Worm (Caenorhabditis elegans): Measurements from ENCODE around the gene gcc-1.

gcc-1 gene

DNA sequence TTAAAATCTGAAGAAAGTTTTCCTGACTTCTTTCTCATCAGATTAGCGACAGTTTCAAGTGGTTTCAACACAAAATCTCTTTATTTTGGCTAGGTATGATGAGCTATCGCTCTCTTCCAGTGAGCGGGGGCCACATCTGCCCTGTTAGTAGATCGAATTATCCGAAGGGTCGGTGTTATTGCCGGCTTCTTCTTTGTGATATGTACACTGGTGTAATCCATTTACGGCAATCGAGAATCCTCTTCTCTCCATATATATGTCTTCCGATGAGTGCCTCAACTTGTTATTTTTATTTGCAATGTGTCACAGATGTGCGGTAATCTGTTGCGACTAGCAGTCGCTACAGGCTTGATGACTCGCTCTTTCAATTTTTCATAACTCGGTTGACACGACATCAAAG is 42.6 kb downstream of the gcc-1 start:
- TF ChIP-seq fkh-10 (GFP tag; optimal IDR thresholded peaks at IDR 0.05): no peak
- TF ChIP-seq ztf-4 (tag; optimal IDR thresholded peaks at IDR 0.05): no peak
- no peak for TF ChIP-seq R02D3.7 (tag; optimal IDR thresholded peaks at IDR 0.05)
- TF ChIP-seq elt-3 (tag; optimal IDR thresholded peaks at IDR 0.05): no peak
- no peak for TF ChIP-seq snpc-4 (tag; optimal IDR thresholded peaks at IDR 0.05)
- no peak for TF ChIP-seq daf-12 (tag; optimal IDR thresholded peaks at IDR 0.05)
- TF ChIP-seq nhr-23 (tag; optimal IDR thresholded peaks at IDR 0.05): no peak
- no peak for TF ChIP-seq nhr-25 (tag; optimal IDR thresholded peaks at IDR 0.05)
- no peak for TF ChIP-seq nhr-43 (tag; optimal IDR thresholded peaks at IDR 0.05; ENCODE audit: poor library complexity, severe bottlenecking)
- TF ChIP-seq lsy-12 (tag; optimal IDR thresholded peaks at IDR 0.05): no peak
- TF ChIP-seq hmg-11 (tag; optimal IDR thresholded peaks at IDR 0.05): no peak
- no peak for TF ChIP-seq tbx-2 (tag; optimal IDR thresholded peaks at IDR 0.05)
- TF ChIP-seq aly-2 (tag; optimal IDR thresholded peaks at IDR 0.05): no peak
- no peak for TF ChIP-seq egl-5 (tag; optimal IDR thresholded peaks at IDR 0.05)
- TF ChIP-seq ceh-28 (tag; optimal IDR thresholded peaks at IDR 0.05): no peak
- no peak for TF ChIP-seq fos-1 (tag; optimal IDR thresholded peaks at IDR 0.05)
- no peak for TF ChIP-seq sea-2 (GFP tag; optimal IDR thresholded peaks at IDR 0.05)
- no peak for TF ChIP-seq pqm-1 (tag; optimal IDR thresholded peaks at IDR 0.05)

ce11 chrX:3204778-3205177 is 45.0 kb downstream of the gcc-1 start, which contains the start of gene F28B4.1:
TSS of gene F28B4.1 (plus strand) at chrX:3205078.
- no peak for TF ChIP-seq nhr-23 (tag; optimal IDR thresholded peaks at IDR 0.05)
- TF ChIP-seq elt-1 (tag; optimal IDR thresholded peaks at IDR 0.05): no peak
- TF ChIP-seq nfya-1 (tag; optimal IDR thresholded peaks at IDR 0.05; ENCODE audit: insufficient read depth): no peak
- no peak for TF ChIP-seq snpc-4 (tag; optimal IDR thresholded peaks at IDR 0.05)
- no peak for TF ChIP-seq tbx-2 (tag; optimal IDR thresholded peaks at IDR 0.05)
- no peak for TF ChIP-seq ceh-16 (tag; optimal IDR thresholded peaks at IDR 0.05)
- TF ChIP-seq nhr-11 (tag; optimal IDR thresholded peaks at IDR 0.05): no peak
- TF ChIP-seq nhr-28 (tag; optimal IDR thresholded peaks at IDR 0.05): no peak
- TF ChIP-seq daf-12 (tag; optimal IDR thresholded peaks at IDR 0.05): no peak

DNA sequence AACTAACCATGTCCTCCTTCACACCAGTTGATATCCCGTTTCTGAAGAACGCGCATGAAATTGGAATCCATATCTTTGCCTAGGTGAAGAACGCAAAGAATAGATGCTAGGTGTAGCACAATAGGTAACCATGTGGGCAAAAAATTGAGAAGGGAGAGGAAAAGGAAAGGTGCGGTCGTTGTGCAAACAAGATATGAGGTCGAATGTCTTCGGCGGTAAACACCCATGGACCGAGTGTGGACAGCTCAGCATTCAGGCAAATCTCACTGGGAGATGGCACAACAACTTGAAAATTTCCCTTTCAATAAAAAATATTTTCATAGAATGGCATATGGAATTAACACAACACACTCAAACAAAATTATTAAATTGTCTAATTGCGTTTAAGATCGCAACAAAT is 49.8 kb downstream of the gcc-1 start, which contains the start of gene F28B4.4:
F28B4.4 (minus strand) TSS at position 101 of the 400 bp plus-strand sequence.
- TF ChIP-seq ama-1 (optimal IDR thresholded peaks at IDR 0.05): no peak
- TF ChIP-seq mdl-1 (tag; optimal IDR thresholded peaks at IDR 0.05): no peak
- TF ChIP-seq elt-1 (tag; optimal IDR thresholded peaks at IDR 0.05): no peak
- TF ChIP-seq lin-39 (tag; optimal IDR thresholded peaks at IDR 0.05): no peak
- no peak for TF ChIP-seq aly-2 (tag; optimal IDR thresholded peaks at IDR 0.05)
- TF ChIP-seq nhr-77 (tag; optimal IDR thresholded peaks at IDR 0.05): no peak
- TF ChIP-seq nhr-28 (tag; optimal IDR thresholded peaks at IDR 0.05): no peak
- TF ChIP-seq fkh-10 (GFP tag; optimal IDR thresholded peaks at IDR 0.05): no peak

Measured in whole organism, L3 larva.